Fruit fly (Drosophila melanogaster) S2 (cell line): Measurements from ENCODE around the gene Bin1.

ENCODE experiments used
- CG8478 ChIP-seq: fragments of >200 bp; optimal IDR thresholded peaks from 2 replicates; lab custom pipeline; 2018
- CTCF ChIP-seq, 2 experiments: fragments of >200 bp; optimal IDR thresholded peaks; 2 replicates each; lab custom pipeline; 2018

- TF ChIP-seq CG8478 (lab: Kevin White, UChicago) (no peak), CTCF (optimal IDR thresholded peaks at IDR 0.05; lab: Kevin White, UChicago) (no peak)
Observed at dm6 chr3R:16212859-16213708, 23.7 kb upstream of the Bin1 start.
